Fruit fly (Drosophila melanogaster): ENCODE data around the gene nst.

DNA sequence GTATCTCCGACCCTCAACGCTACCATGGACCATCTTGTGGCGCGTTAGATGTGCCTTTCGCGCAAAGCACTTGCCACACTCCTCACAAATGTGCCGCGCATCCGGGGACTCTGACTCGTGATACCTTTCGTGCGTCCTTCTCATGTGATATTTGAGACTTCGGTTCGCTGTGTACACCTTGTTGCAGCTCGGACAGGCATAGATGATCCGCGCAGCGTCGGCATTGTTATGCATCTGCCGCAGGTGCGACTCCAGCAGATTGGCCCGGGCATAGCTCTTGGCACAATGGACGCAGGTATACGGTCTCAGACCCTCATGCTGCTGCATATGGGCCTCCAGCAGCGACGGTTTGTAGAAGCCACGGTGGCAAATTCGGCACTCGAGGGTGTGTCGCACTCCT is 24.0 kb downstream of the nst start:
- TF ChIP-seq psq (optimal IDR thresholded peaks at IDR 0.05) (no peak), pan (optimal IDR thresholded peaks at IDR 0.05) (no peak), Dll (optimal IDR thresholded peaks at IDR 0.05) (no peak), usp (GFP tag; optimal IDR thresholded peaks at IDR 0.05) (no peak)

All from whole organism.